Fruit fly (Drosophila melanogaster) whole organism, embryonic: ENCODE data around the gene CG9269.
A peak's percentile ranks its signal among the peaks of the same experiment; 100 is the strongest.

Experiments used
- Ada2b ChIP-seq: fragments of 200-800 bp; sonication (Bioruptor generic); IDR thresholded peaks from 2 replicates; pipeline ENCODE4 v1.3.6; 2022; ENCODE audit warnings: missing biosample characterization, missing genetic modification characterization
- Aef1 ChIP-seq: fragments of 200-800 bp; sonication (Bioruptor generic); IDR thresholded peaks from 3 replicates; pipeline ENCODE4 v1.3.6; 2022; ENCODE audit warnings: missing biosample characterization, missing genetic modification characterization
- CG11398 ChIP-seq: fragments of 200-800 bp; sonication (Bioruptor generic); optimal IDR thresholded peaks from 2 replicates; lab custom pipeline; 2016; ENCODE audit warnings: missing biosample characterization, missing genetic modification characterization
- CG12071 ChIP-seq: fragments of 200-800 bp; sonication (Bioruptor generic); optimal IDR thresholded peaks from 3 replicates; lab custom pipeline; 2018; ENCODE audit warnings: missing biosample characterization, mild to moderate bottlenecking, missing genetic modification characterization
- CG12236 ChIP-seq: fragments of 200-800 bp; sonication (Bioruptor generic); optimal IDR thresholded peaks from 2 replicates; lab custom pipeline; 2016; ENCODE audit warnings: missing biosample characterization, missing genetic modification characterization
- CG1529 ChIP-seq: fragments of 200-800 bp; sonication (Bioruptor generic); optimal IDR thresholded peaks from 3 replicates; lab custom pipeline; 2018; ENCODE audit warnings: missing biosample characterization, missing genetic modification characterization
- CG17802 ChIP-seq: fragments of 200-800 bp; sonication (Bioruptor generic); optimal IDR thresholded peaks from 2 replicates; lab custom pipeline; 2018; ENCODE audit warnings: missing biosample characterization, mild to moderate bottlenecking, missing genetic modification characterization, moderate library complexity
- CG17829 ChIP-seq: fragments of 200-800 bp; optimal IDR thresholded peaks from 2 replicates; lab custom pipeline; 2019; ENCODE audit warnings: missing biosample characterization, mild to moderate bottlenecking, missing genetic modification characterization, moderate library complexity
- CG2875 ChIP-seq: fragments of 200-800 bp; sonication (Bioruptor generic); optimal IDR thresholded peaks from 2 replicates; lab custom pipeline; 2017; ENCODE audit warnings: missing biosample characterization, mild to moderate bottlenecking, missing genetic modification characterization, missing genetic modification reagents
- CG32532 ChIP-seq: fragments of 200-800 bp; sonication (Bioruptor generic); IDR thresholded peaks from 2 replicates; pipeline ENCODE4 v1.3.6; 2022; ENCODE audit warnings: missing biosample characterization, missing genetic modification characterization
- CG32772 ChIP-seq: fragments of 200-800 bp; sonication (Bioruptor generic); IDR thresholded peaks from 2 replicates; pipeline ENCODE4 v1.3.6; 2022; ENCODE audit warnings: missing biosample characterization, missing genetic modification characterization
- CG3847 ChIP-seq: fragments of 200-800 bp; sonication (Bioruptor generic); IDR thresholded peaks from 2 replicates; pipeline ENCODE4 v1.3.6; 2022; ENCODE audit warnings: missing biosample characterization, missing genetic modification characterization
- CG4404 ChIP-seq: fragments of 200-800 bp; sonication (Bioruptor generic); IDR thresholded peaks from 2 replicates; pipeline ENCODE4 v1.3.6; 2022; ENCODE audit warnings: missing biosample characterization, missing genetic modification characterization
- CG6813 ChIP-seq: fragments of 200-800 bp; sonication (Bioruptor generic); optimal IDR thresholded peaks from 2 replicates; lab custom pipeline; 2017; ENCODE audit warnings: missing biosample characterization, missing genetic modification characterization, mild to moderate bottlenecking, moderate library complexity, missing genetic modification reagents
- CrebB ChIP-seq: fragments of 200-800 bp; sonication (Bioruptor generic); optimal IDR thresholded peaks from 3 replicates; lab custom pipeline; 2018; ENCODE audit warnings: missing biosample characterization, mild to moderate bottlenecking, missing genetic modification characterization
- E2f2 ChIP-seq: fragments of 200-800 bp; sonication (Bioruptor generic); IDR thresholded peaks from 2 replicates; pipeline ENCODE4 v1.3.6; 2022; ENCODE audit warnings: missing biosample characterization, missing genetic modification characterization
- ERR ChIP-seq: fragments of 200-800 bp; sonication (Bioruptor generic); optimal IDR thresholded peaks from 2 replicates; lab custom pipeline; 2016; ENCODE audit warnings: missing biosample characterization, missing genetic modification characterization
- Elba2 ChIP-seq: fragments of 200-800 bp; sonication (Bioruptor generic); optimal IDR thresholded peaks from 3 replicates; lab custom pipeline; 2016; ENCODE audit warnings: missing biosample characterization, missing genetic modification characterization
- Ets65A ChIP-seq: fragments of 200-800 bp; sonication (Bioruptor generic); peaks from one replicate; lab custom pipeline; 2016; ENCODE audit warnings: missing biosample characterization, missing genetic modification characterization
- HLH54F ChIP-seq: fragments of 200-800 bp; sonication (Bioruptor generic); optimal IDR thresholded peaks from 3 replicates; lab custom pipeline; 2016; ENCODE audit warnings: missing biosample characterization, missing genetic modification characterization
- MESR4 ChIP-seq: fragments of 200-800 bp; sonication (Bioruptor generic); optimal IDR thresholded peaks from 2 replicates; lab custom pipeline; 2018; ENCODE audit warnings: missing biosample characterization, mild to moderate bottlenecking, missing genetic modification characterization, moderate library complexity
- Med ChIP-seq: fragments of 200-800 bp; sonication (Bioruptor generic); peaks from one replicate; lab custom pipeline; 2016; ENCODE audit warnings: missing biosample characterization, missing genetic modification characterization, mild to moderate bottlenecking, inconsistent platforms, moderate library complexity
- Sox100B ChIP-seq: fragments of 200-800 bp; sonication (Bioruptor generic); optimal IDR thresholded peaks from 3 replicates; lab custom pipeline; 2018; ENCODE audit warnings: missing biosample characterization, mild to moderate bottlenecking, missing genetic modification characterization
- Trl ChIP-seq, 3 experiments: fragments of >200 bp in 2 of 3; fragments of 200-800 bp in 1 of 3; sonication (Bioruptor generic) in 1 of 3; optimal IDR thresholded peaks; 2 replicates in 1 of 3; 3 replicates in 2 of 3; lab custom pipeline; 2016 to 2017; ENCODE audit warnings: missing biosample characterization in 1 of 3, missing genetic modification characterization in 1 of 3
- amos ChIP-seq: fragments of 200-800 bp; sonication (Bioruptor generic); IDR thresholded peaks from 2 replicates; pipeline ENCODE4 v1.3.6; 2022; ENCODE audit warnings: missing biosample characterization, missing genetic modification characterization; ENCODE audit not compliant: partially characterized antibody
- ase ChIP-seq: fragments of 200-800 bp; sonication (Bioruptor generic); IDR thresholded peaks from 3 replicates; pipeline ENCODE4 v1.3.6; 2022; ENCODE audit warnings: missing biosample characterization, missing genetic modification characterization
- cato ChIP-seq: fragments of 200-800 bp; sonication (Bioruptor generic); optimal IDR thresholded peaks from 2 replicates; lab custom pipeline; 2016; ENCODE audit warnings: missing biosample characterization, missing genetic modification characterization, borderline replicate concordance
- chinmo ChIP-seq: fragments of 200-800 bp; sonication (Bioruptor generic); IDR thresholded peaks from 4 replicates; pipeline ENCODE4 v1.3.6; 2022; ENCODE audit warnings: missing biosample characterization, missing genetic modification characterization; ENCODE audit not compliant: partially characterized antibody
- crol ChIP-seq: fragments of 200-800 bp; sonication (Bioruptor generic); IDR thresholded peaks from 2 replicates; pipeline ENCODE4 v1.3.6; 2022; ENCODE audit warnings: missing biosample characterization, missing genetic modification characterization
- dm ChIP-seq: fragments of 200-800 bp; sonication (Bioruptor generic); optimal IDR thresholded peaks from 3 replicates; lab custom pipeline; 2016; ENCODE audit warnings: missing biosample characterization, missing genetic modification characterization
- dmrt11E ChIP-seq: fragments of 200-800 bp; sonication (Bioruptor generic); optimal IDR thresholded peaks from 3 replicates; lab custom pipeline; 2018; ENCODE audit warnings: missing biosample characterization, mild to moderate bottlenecking, missing genetic modification characterization, moderate library complexity
- gce ChIP-seq: fragments of 200-800 bp; sonication (Bioruptor generic); IDR thresholded peaks from 3 replicates; pipeline ENCODE4 v1.3.6; 2022; ENCODE audit warnings: missing biosample characterization, missing genetic modification characterization
- nerfin-2 ChIP-seq: fragments of 200-800 bp; sonication (Bioruptor generic); IDR thresholded peaks from 2 replicates; pipeline ENCODE4 v1.3.6; 2022; ENCODE audit warnings: missing biosample characterization, missing genetic modification characterization; ENCODE audit not compliant: partially characterized antibody
- nmo ChIP-seq: fragments of 200-800 bp; sonication (Bioruptor generic); optimal IDR thresholded peaks from 2 replicates; lab custom pipeline; 2018; ENCODE audit warnings: missing biosample characterization, mild to moderate bottlenecking, missing genetic modification characterization, moderate library complexity
- pho ChIP-seq: fragments of 200-800 bp; sonication (Bioruptor generic); optimal IDR thresholded peaks from 2 replicates; lab custom pipeline; 2016; ENCODE audit warnings: missing biosample characterization, missing genetic modification characterization
- psq ChIP-seq: fragments of 200-800 bp; sonication (Bioruptor generic); optimal IDR thresholded peaks from 2 replicates; lab custom pipeline; 2017; ENCODE audit warnings: missing biosample characterization, missing genetic modification characterization
- row ChIP-seq: fragments of 200-800 bp; sonication (Bioruptor generic); IDR thresholded peaks from 3 replicates; pipeline ENCODE4 v1.3.6; 2022; ENCODE audit warnings: missing biosample characterization, missing genetic modification characterization
- run ChIP-seq: fragments of 200-800 bp; sonication (Bioruptor generic); optimal IDR thresholded peaks from 3 replicates; lab custom pipeline; 2018; ENCODE audit warnings: missing biosample characterization, mild to moderate bottlenecking, missing genetic modification characterization
- sens ChIP-seq: fragments of 200-800 bp; sonication (Bioruptor generic); peaks from one replicate; lab custom pipeline; 2016; ENCODE audit warnings: missing biosample characterization, missing genetic modification characterization
- sisA ChIP-seq: fragments of 200-800 bp; sonication (Bioruptor generic); IDR thresholded peaks from 2 replicates; pipeline ENCODE4 v1.3.6; 2022; ENCODE audit warnings: missing biosample characterization, missing genetic modification characterization
- tgo ChIP-seq: fragments of 200-800 bp; sonication (Bioruptor generic); IDR thresholded peaks from 3 replicates; pipeline ENCODE4 v1.3.6; 2022; ENCODE audit warnings: missing biosample characterization, missing genetic modification characterization
- tll ChIP-seq, 2 experiments: fragments of 200-800 bp in 1 of 2; fragments of >200 bp in 1 of 2; sonication (Bioruptor generic) in 1 of 2; optimal IDR thresholded peaks; 2 replicates each; lab custom pipeline; 2017 to 2019; ENCODE audit warnings: missing biosample characterization in 2 of 2, missing genetic modification characterization in 2 of 2, mild to moderate bottlenecking in 1 of 2, moderate library complexity in 1 of 2
- wek ChIP-seq: fragments of 200-800 bp; sonication (Bioruptor generic); optimal IDR thresholded peaks from 3 replicates; lab custom pipeline; 2018; ENCODE audit warnings: missing biosample characterization, mild to moderate bottlenecking, missing genetic modification characterization, moderate library complexity
- zen ChIP-seq: fragments of 200-800 bp; sonication (Bioruptor generic); optimal IDR thresholded peaks from 3 replicates; lab custom pipeline; 2018; ENCODE audit warnings: missing biosample characterization, mild to moderate bottlenecking, missing genetic modification characterization, moderate library complexity
- zen2 ChIP-seq: fragments of 200-800 bp; sonication (Bioruptor generic); IDR thresholded peaks from 3 replicates; pipeline ENCODE4 v1.3.6; 2022; ENCODE audit warnings: missing biosample characterization, missing genetic modification characterization; ENCODE audit not compliant: partially characterized antibody

Gene CG9269

DNA sequence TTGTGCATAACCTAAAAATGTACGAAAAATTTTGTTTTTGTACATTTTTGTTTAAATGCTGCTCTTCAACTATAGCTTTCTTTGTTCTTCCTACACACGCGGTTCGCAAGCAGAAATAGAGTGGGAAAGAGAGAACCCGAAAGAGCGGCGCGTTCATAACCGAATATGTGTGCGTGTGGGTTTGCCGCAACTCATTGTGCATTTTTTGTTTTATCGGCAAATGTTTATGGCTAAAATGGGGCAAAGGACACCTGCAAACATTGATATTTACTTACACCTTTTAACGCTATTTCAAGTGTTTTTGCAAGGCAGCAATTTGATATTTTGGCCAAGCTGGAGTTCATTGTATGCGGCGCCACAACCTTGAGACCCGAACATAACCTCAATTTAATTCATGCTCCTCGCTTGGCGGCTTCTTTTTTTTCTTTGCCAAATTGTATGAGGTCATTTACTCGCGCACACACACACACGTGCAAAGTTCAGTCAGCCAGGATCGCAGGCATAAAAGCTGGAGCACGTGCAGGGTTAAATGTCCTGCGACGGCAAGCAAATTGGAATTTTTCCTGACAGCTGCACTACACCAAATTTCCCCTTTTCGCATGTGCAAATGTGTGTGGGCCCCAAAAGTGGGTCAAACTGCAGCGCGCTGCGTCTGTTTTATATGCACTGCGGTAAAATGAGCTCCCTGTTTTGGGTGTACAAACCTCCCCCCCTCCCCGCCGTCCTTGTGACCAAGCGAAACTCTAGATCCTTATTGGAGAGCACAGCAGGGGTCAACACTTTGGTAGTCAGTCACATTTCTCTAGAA lies 32.2 kb downstream of the CG9269 start (continued):
- TF ChIP-seq Trl (optimal IDR thresholded peaks at IDR 0.05; lab: Kevin White, UChicago) (peak; percentile 46 to 71), Trl (GFP tag; optimal IDR thresholded peaks at IDR 0.05; lab: Kevin White, UChicago) (no peak), tgo (no peak), CG4404 (GFP tag; lab: Robert Waterston, UW) (no peak), dmrt11E (tag; lab: Kevin White, UChicago) (no peak), chinmo (GFP tag; lab: Robert Waterston, UW) (peak; percentile 73; the same call in 1 of the 4 replicates), nerfin-2 (GFP tag; lab: Robert Waterston, UW) (0 out of 2 replicates have a peak, but pooled peaks have one; percentile 14), CG17829 (no peak), ase (no peak), zen2 (GFP tag; lab: Robert Waterston, UW) (no peak), psq (GFP tag; lab: Kevin White, UChicago) (peak; percentile 77), Elba2 (peak; percentile 45), Med (peak; percentile 39), crol (peak; percentile 61), Aef1 (GFP tag; lab: Robert Waterston, UW) (0 out of 3 replicates have a peak, but pooled peaks have one; percentile 10), dm (GFP tag; lab: Kevin White, UChicago) (peak; percentile 68), pho (no peak), CG6813 (no peak), CG2875 (GFP tag; lab: Kevin White, UChicago) (no peak), CG11398 (no peak), E2f2 (GFP tag; lab: Robert Waterston, UW) (0 out of 2 replicates have a peak, but pooled peaks have one; percentile 7)

DNA sequence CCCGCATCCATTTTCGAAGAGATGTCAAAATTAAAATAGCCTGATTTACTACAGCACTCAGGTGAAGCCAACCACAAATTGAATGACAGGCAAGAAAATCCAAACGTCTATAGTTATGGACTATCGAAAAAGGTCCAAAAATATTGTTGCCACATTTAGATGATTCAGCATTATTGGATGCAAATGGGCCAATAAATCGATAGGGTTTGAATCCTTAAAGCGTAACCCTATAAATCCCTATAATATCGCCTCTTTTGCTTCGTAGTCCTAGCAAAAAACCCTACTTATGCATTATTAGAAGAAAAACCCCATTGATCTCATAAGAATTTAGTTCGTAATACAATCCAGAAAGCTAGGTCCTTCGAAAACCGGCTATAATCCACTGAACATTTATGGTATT lies 40.6 kb downstream of the CG9269 start, which contains the start of gene Rbp4:
TSS of gene Rbp4 (minus strand) at position 101 of the 400 bp plus-strand sequence.
- no peak for TF ChIP-seq ERR
- no peak for TF ChIP-seq Ada2b
- TF ChIP-seq tll (GFP tag; optimal IDR thresholded peaks at IDR 0.05; lab: Kevin White, UChicago) = no peak
- no peak for TF ChIP-seq CG1529
- TF ChIP-seq MESR4 (GFP tag; lab: Kevin White, UChicago) = no peak
- TF ChIP-seq gce = no peak
- TF ChIP-seq zen = no peak
- TF ChIP-seq CG12236 = no peak
- no peak for TF ChIP-seq dmrt11E (tag; lab: Kevin White, UChicago)
- no peak for TF ChIP-seq sens
- TF ChIP-seq HLH54F (GFP tag; lab: Kevin White, UChicago) = no peak
- TF ChIP-seq, all 482 proteins: peak for 0

DNA sequence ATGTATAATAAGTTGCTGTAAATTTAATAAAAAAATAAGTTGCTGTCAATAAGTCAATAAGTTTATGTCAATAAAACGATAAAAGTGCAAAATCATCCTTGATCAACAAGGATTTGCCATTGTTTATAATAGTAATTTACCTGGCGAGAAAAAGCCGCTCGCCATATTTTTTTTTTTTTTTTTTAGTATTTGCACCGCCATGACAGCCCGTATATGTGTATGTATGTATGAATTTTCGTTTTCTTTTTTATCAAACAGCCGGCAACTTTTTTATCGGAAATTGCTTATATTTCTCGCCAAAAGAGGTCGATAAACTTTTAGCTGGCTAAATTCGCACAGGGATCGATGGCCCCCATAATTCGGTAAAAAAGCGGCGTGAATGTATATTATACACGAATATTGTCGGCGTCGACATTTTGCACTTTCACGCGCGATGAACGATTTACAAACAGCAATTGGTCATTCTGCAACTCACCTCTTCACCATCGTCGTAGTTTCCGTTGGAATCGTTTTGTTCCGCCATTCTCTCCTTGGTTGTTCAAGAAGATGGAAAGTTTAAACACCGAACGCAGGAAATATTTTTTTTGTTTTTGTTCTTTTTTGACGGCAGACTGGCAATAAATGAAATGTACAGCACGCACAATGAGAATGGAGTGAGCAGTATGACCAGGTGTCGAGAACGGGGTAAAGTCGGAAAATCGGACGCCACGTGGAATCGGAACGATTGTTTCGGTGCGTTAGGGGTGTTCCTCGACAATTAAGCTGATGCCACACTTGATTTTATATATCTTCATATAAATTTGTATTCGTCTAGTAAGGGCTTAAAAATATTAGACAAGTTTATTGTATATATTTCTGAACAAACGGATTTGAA lies 44.4 kb downstream of the CG9269 start, which contains the start of gene Hrb87F:
TSS of gene Hrb87F (minus strand) at position 667 of the 874 bp plus-strand sequence.
- TF ChIP-seq CG3847 (peak; percentile 14; the same call in 1 of the 2 replicates), MESR4 (GFP tag; lab: Kevin White, UChicago) (peak; percentile 85), nmo (GFP tag; lab: Kevin White, UChicago) (no peak), cato (GFP tag; lab: Kevin White, UChicago) (no peak), CG32772 (GFP tag; lab: Robert Waterston, UW) (peak; percentile 32; the same call in 1 of the 2 replicates), amos (GFP tag; lab: Robert Waterston, UW) (peak; percentile 25; the same call in 1 of the 2 replicates), CrebB (peak; percentile 8), Sox100B (no peak), CG32532 (GFP tag; lab: Robert Waterston, UW) (peak; percentile 49), wek (GFP tag; lab: Kevin White, UChicago) (peak; percentile 88), Ets65A (GFP tag; lab: Kevin White, UChicago) (peak; percentile 89), CG17802 (tag; lab: Kevin White, UChicago) (peak; percentile 98), row (GFP tag; lab: Robert Waterston, UW) (peak; percentile 86), sisA (GFP tag; lab: Robert Waterston, UW) (0 out of 2 replicates have a peak, but pooled peaks have one; percentile 18), CG12071 (GFP tag; lab: Kevin White, UChicago) (no peak), run (tag; lab: Kevin White, UChicago) (no peak)
